Worm (Caenorhabditis elegans) whole organism, young adult: ENCODE data around the gene C31H2.3.

ENCODE experiments used
- B0019.2 ChIP-seq: fragments of 200-800 bp; sonication (Bioruptor generic); conservative IDR thresholded peaks from 2 replicates; pipeline ENCODE4 v1.3.6; 2022; ENCODE audit warnings: missing genetic modification reagents, missing genetic modification characterization, missing compliant biosample characterization
- B0261.1 ChIP-seq: sonication (generic microtip); optimal IDR thresholded peaks from 2 replicates; lab custom pipeline; 2016; ENCODE audit warnings: mild to moderate bottlenecking, missing genetic modification characterization, moderate library complexity, missing compliant biosample characterization
- D2030.7 ChIP-seq: fragments of 200-800 bp; sonication (Bioruptor generic); IDR thresholded peaks from 2 replicates; pipeline ENCODE4 v1.3.6; 2022; ENCODE audit warnings: missing genetic modification reagents, missing genetic modification characterization, missing compliant biosample characterization
- F22D6.2 ChIP-seq: sonication (generic microtip); optimal IDR thresholded peaks from 2 replicates; lab custom pipeline; 2016; ENCODE audit warnings: mild to moderate bottlenecking, missing genetic modification characterization, missing compliant biosample characterization
- F33H1.4 ChIP-seq: fragments of 200-800 bp; sonication (Bioruptor generic); IDR thresholded peaks from 2 replicates; pipeline ENCODE4 v1.3.6; 2022; ENCODE audit warnings: missing genetic modification reagents, missing genetic modification characterization, missing compliant biosample characterization
- F37B4.10 ChIP-seq: fragments of 200-800 bp; sonication (Bioruptor generic); IDR thresholded peaks from 2 replicates; pipeline ENCODE4 v1.3.6; 2022; ENCODE audit warnings: missing genetic modification characterization, missing compliant biosample characterization
- F57C9.4 ChIP-seq: sonication (generic microtip); optimal IDR thresholded peaks from 2 replicates; lab custom pipeline; 2017; ENCODE audit warnings: mild to moderate bottlenecking, missing genetic modification characterization, missing compliant biosample characterization
- Y53G8AR.9 ChIP-seq: fragments of 200-800 bp; sonication (Bioruptor generic); conservative IDR thresholded peaks from 2 replicates; pipeline ENCODE4 v1.3.6; 2022; ENCODE audit warnings: missing genetic modification reagents, missing genetic modification characterization, missing compliant biosample characterization
- ama-1 ChIP-seq, 3 experiments: fragments of 150-350 bp in 1 of 3; sonication (generic microtip) in 2 of 3; optimal IDR thresholded peaks; 2 replicates each; lab custom pipeline; 2014 to 2018; ENCODE audit warnings: missing biosample characterization in 2 of 3, missing genetic modification characterization in 2 of 3, missing genetic modification reagents in 2 of 3
- ceh-27 ChIP-seq: fragments of 200-800 bp; sonication (Bioruptor generic); optimal IDR thresholded peaks from 2 replicates; lab custom pipeline; 2018; ENCODE audit warnings: mild to moderate bottlenecking, missing genetic modification characterization, moderate library complexity, missing compliant biosample characterization
- chd-7 ChIP-seq: sonication (generic microtip); optimal IDR thresholded peaks from 2 replicates; lab custom pipeline; 2016; ENCODE audit warnings: mild to moderate bottlenecking, missing genetic modification characterization, moderate library complexity, missing compliant biosample characterization
- die-1 ChIP-seq: sonication (generic microtip); optimal IDR thresholded peaks from 2 replicates; lab custom pipeline; 2016; ENCODE audit warnings: missing genotype, mild to moderate bottlenecking, missing genetic modification characterization, missing compliant biosample characterization
- dpff-1 ChIP-seq: sonication (generic microtip); optimal IDR thresholded peaks from 2 replicates; lab custom pipeline; 2017; ENCODE audit warnings: mild to moderate bottlenecking, missing genetic modification characterization, missing compliant biosample characterization
- dpl-1 ChIP-seq: fragments of 150-350 bp; optimal IDR thresholded peaks from 2 replicates; lab custom pipeline; 2014; ENCODE audit warnings: missing biosample characterization, missing genetic modification reagents, missing genetic modification characterization
- hlh-12 ChIP-seq: sonication (generic microtip); optimal IDR thresholded peaks from 2 replicates; lab custom pipeline; 2016; ENCODE audit warnings: missing genetic modification characterization, missing compliant biosample characterization
- hmg-20 ChIP-seq: fragments of 200-800 bp; sonication (Bioruptor generic); IDR thresholded peaks from 2 replicates; pipeline ENCODE4 v1.3.6; 2022; ENCODE audit warnings: missing genetic modification reagents, missing genetic modification characterization, missing compliant biosample characterization
- lin-26 ChIP-seq: fragments of 200-800 bp; sonication (Bioruptor generic); IDR thresholded peaks from 2 replicates; pipeline ENCODE4 v1.3.6; 2022; ENCODE audit warnings: missing genetic modification reagents, missing genetic modification characterization, missing compliant biosample characterization
- madf-3 ChIP-seq: fragments of 200-800 bp; sonication (Bioruptor generic); IDR thresholded peaks from 2 replicates; pipeline ENCODE4 v1.3.6; 2022; ENCODE audit warnings: missing genetic modification reagents, missing genetic modification characterization, missing compliant biosample characterization
- mcd-1 ChIP-seq: fragments of 200-800 bp; sonication (Bioruptor generic); IDR thresholded peaks from 2 replicates; pipeline ENCODE4 v1.3.6; 2022; ENCODE audit warnings: missing genetic modification reagents, missing genetic modification characterization, missing compliant biosample characterization
- nfyb-1 ChIP-seq: fragments of 200-800 bp; sonication (Bioruptor generic); IDR thresholded peaks from 2 replicates; pipeline ENCODE4 v1.3.6; 2022; ENCODE audit warnings: missing genetic modification reagents, missing genetic modification characterization, missing compliant biosample characterization
- nhr-120 ChIP-seq: fragments of 200-800 bp; sonication (Bioruptor generic); IDR thresholded peaks from 2 replicates; pipeline ENCODE4 v1.3.6; 2022; ENCODE audit warnings: missing genetic modification characterization, missing compliant biosample characterization
- nhr-80 ChIP-seq: sonication (generic microtip); optimal IDR thresholded peaks from 2 replicates; lab custom pipeline; 2016; ENCODE audit warnings: missing genetic modification characterization, missing compliant biosample characterization
- pbrm-1 ChIP-seq: fragments of 200-800 bp; sonication (Bioruptor generic); IDR thresholded peaks from 2 replicates; pipeline ENCODE4 v1.3.6; 2022; ENCODE audit warnings: missing genetic modification reagents, missing genetic modification characterization, missing compliant biosample characterization
- pha-4 ChIP-seq: fragments of 150-350 bp; sonication (generic microtip); optimal IDR thresholded peaks from 2 replicates; lab custom pipeline; 2014; ENCODE audit warnings: missing biosample characterization, missing genetic modification reagents, missing genetic modification characterization
- rcor-1 ChIP-seq: fragments of 200-800 bp; sonication (Bioruptor generic); IDR thresholded peaks from 2 replicates; pipeline ENCODE4 v1.3.6; 2022; ENCODE audit warnings: missing genetic modification reagents, missing genetic modification characterization, missing compliant biosample characterization
- rpc-1 ChIP-seq, 2 experiments: fragments of 150-350 bp in 1 of 2; sonication (generic microtip) in 1 of 2; optimal IDR thresholded peaks; 2 replicates each; lab custom pipeline; 2014 to 2018; ENCODE audit warnings: missing biosample characterization in 1 of 2, missing genetic modification characterization in 1 of 2, missing genetic modification reagents in 1 of 2, missing genotype in 1 of 2
- snpc-3.4 ChIP-seq: sonication (generic microtip); optimal IDR thresholded peaks from 2 replicates; lab custom pipeline; 2017; ENCODE audit warnings: missing genetic modification characterization, mild to moderate bottlenecking, missing compliant biosample characterization, antibody characterized with exemption, moderate library complexity, missing genotype, missing genetic modification reagents
- sptf-2 ChIP-seq: fragments of 200-800 bp; sonication (Bioruptor generic); optimal IDR thresholded peaks from 2 replicates; lab custom pipeline; 2018; ENCODE audit warnings: mild to moderate bottlenecking, missing genetic modification characterization, missing compliant biosample characterization
- unc-130 ChIP-seq: sonication (generic microtip); optimal IDR thresholded peaks from 2 replicates; lab custom pipeline; 2016; ENCODE audit warnings: missing genetic modification reagents, missing genetic modification characterization, missing compliant biosample characterization
- unc-62 ChIP-seq: fragments of 150-350 bp; optimal IDR thresholded peaks from 2 replicates; lab custom pipeline; 2014; ENCODE audit warnings: missing biosample characterization, missing genetic modification reagents, missing genetic modification characterization
- zfh-2 ChIP-seq: fragments of 200-800 bp; sonication (Bioruptor generic); conservative IDR thresholded peaks from 2 replicates; pipeline ENCODE4 v1.3.6; 2022; ENCODE audit warnings: missing genetic modification reagents, missing genetic modification characterization, missing compliant biosample characterization
- zim-3 ChIP-seq: sonication (generic microtip); optimal IDR thresholded peaks from 2 replicates; lab custom pipeline; 2017; ENCODE audit warnings: mild to moderate bottlenecking, missing genetic modification characterization, moderate library complexity, missing compliant biosample characterization
- ztf-28 ChIP-seq: fragments of 200-800 bp; sonication (Bioruptor generic); IDR thresholded peaks from 2 replicates; pipeline ENCODE4 v1.3.6; 2022; ENCODE audit warnings: missing genetic modification reagents, missing genetic modification characterization, missing compliant biosample characterization
- ztf-6 ChIP-seq: fragments of 200-800 bp; sonication (Bioruptor generic); IDR thresholded peaks from 2 replicates; pipeline ENCODE4 v1.3.6; 2022; ENCODE audit warnings: missing genetic modification reagents, missing genetic modification characterization, missing compliant biosample characterization

C31H2.3 gene

DNA sequence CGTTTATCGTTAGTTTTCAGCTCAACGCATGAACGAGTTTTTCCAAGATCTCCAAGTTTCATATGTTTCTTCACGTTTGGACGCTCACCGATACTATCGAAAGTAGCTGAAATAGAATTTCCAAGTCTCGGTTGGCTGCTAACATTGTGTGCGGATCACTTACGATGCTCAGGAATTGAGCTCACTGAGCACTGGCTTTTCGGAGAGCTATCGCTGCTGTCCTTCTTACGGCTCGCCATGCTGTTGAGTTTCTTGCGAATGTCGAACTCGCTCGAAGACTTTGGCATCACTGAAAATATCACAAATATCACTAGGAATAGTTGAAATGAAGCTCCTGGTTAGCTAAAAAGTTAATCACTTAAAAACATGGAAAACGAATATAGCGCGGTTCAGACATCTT is 2.3 kb downstream of the C31H2.3 start:
- TF ChIP-seq ztf-6 (GFP tag; lab: Robert Waterston, UW) (no peak), F33H1.4 (GFP tag; lab: Robert Waterston, UW) (no peak), hmg-20 (GFP tag; lab: Robert Waterston, UW) (no peak), zim-3 (no peak), ama-1 (optimal IDR thresholded peaks at IDR 0.05; lab: Kevin White, UChicago) (no peak), ama-1 (GFP tag; optimal IDR thresholded peaks at IDR 0.05; lab: Kevin White, UChicago) (no peak), nfyb-1 (GFP tag; lab: Robert Waterston, UW) (no peak)

DNA sequence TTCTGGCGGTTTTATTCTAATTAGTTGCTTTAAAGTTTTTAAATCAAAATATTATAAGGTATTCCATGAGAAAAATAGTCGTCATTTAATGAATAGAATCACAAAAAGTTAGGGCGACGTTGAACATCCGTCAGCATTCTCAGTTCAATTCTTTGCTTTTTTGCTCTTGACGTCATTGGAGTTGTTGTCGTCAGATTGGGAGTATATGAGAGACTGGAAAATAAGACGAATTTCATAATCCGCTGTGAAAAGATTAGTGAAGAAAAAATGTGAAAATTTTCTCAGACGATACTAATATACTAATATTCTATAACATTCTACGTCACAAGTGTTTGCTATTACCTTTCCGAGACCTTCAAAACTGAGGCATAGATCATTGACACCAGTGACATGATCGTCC is 2.8 kb downstream of the C31H2.3 start:
- TF ChIP-seq ceh-27 (GFP tag; lab: Kevin White, UChicago) (no peak), F57C9.4 (tag; lab: Kevin White, UChicago) (no peak), B0019.2 (GFP tag; lab: Robert Waterston, UW) (no peak), pha-4 (tag; lab: Kevin White, UChicago) (no peak), dpff-1 (no peak)
- TF ChIP-seq, all 124 proteins: peak for 0

DNA sequence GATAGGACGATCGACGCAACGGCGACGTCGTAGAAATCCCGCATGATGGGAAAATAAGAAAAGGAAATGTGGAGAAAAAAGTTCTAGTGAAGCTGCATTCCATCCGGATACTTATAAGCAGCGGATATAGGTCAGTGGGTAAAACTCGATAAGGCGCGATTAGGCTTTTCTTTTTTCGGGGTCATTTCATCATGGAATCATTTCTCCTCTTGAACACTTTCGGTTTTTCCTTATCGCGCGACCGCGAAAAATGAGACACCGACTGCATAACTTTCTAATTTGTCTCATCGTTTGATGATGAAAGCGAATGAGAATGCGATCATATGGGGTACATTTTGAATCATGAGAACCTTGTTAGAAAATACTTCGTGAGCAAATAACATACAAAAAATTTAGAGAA is 3.8 kb downstream of the C31H2.3 start, which contains the start of gene dpy-8:
Gene dpy-8, minus strand, starts transcription at position 88 of the 400 bp plus-strand sequence.
- TF ChIP-seq lin-26 (GFP tag; lab: Robert Waterston, UW) (no peak), F37B4.10 (GFP tag; lab: Robert Waterston, UW) (no peak), hlh-12 (tag; lab: Kevin White, UChicago) (no peak), sptf-2 (GFP tag; lab: Kevin White, UChicago) (no peak), chd-7 (tag; lab: Kevin White, UChicago) (no peak), dpl-1 (GFP tag; lab: Kevin White, UChicago) (no peak), rcor-1 (GFP tag; lab: Robert Waterston, UW) (no peak), Y53G8AR.9 (GFP tag; lab: Robert Waterston, UW) (no peak), B0261.1 (tag; lab: Kevin White, UChicago) (no peak), mcd-1 (GFP tag; lab: Robert Waterston, UW) (no peak), D2030.7 (GFP tag; lab: Robert Waterston, UW) (no peak), B0019.2 (GFP tag; lab: Robert Waterston, UW) (no peak), unc-62 (GFP tag; lab: Kevin White, UChicago) (no peak), F22D6.2 (tag; lab: Kevin White, UChicago) (no peak), unc-130 (GFP tag; lab: Kevin White, UChicago) (no peak), pbrm-1 (no peak), rpc-1 (optimal IDR thresholded peaks at IDR 0.05; lab: Kevin White, UChicago) (no peak), rpc-1 (tag; optimal IDR thresholded peaks at IDR 0.05; lab: Kevin White, UChicago) (no peak), madf-3 (GFP tag; lab: Robert Waterston, UW) (no peak), ztf-28 (GFP tag; lab: Robert Waterston, UW) (no peak), zfh-2 (no peak)
- TF ChIP-seq, all 124 proteins: peak for 0

DNA sequence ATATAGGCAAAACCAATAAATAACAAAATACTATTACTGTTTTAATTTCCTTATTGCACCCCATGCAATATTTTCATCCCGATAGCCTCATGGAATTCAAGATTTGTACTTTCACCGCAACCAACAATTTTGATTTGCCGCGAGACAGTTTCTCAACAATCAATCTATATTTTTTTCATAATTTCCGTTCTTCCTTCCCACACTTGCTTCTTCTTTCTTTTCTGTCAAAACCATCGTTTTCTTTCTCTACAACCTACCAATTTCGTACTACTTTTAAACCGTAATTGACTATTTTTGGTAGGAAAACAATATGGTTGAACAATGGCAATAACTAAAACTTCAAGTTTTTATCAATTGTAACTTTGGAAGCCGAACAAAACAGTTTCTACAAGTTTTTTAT is 6.3 kb downstream of the C31H2.3 start, which contains the start of gene C31H2.14:
Gene C31H2.14, plus strand, starts transcription at position 301 of the 400 bp plus-strand sequence.
- TF ChIP-seq snpc-3.4: no peak
- no peak for TF ChIP-seq die-1 (tag; lab: Kevin White, UChicago)
- TF ChIP-seq ztf-28 (GFP tag; lab: Robert Waterston, UW): no peak
- no peak for TF ChIP-seq nhr-80 (tag; lab: Kevin White, UChicago)
- no peak for TF ChIP-seq nhr-120
